Worm (Caenorhabditis elegans) whole organism, late embryonic: ENCODE measurements around the gene B0361.4.

Experiments used
- C38D4.7 ChIP-seq: fragments of 200-800 bp; sonication (Bioruptor generic); optimal IDR thresholded peaks from 2 replicates; lab custom pipeline; 2018; ENCODE audit warnings: mild to moderate bottlenecking, missing genetic modification characterization, moderate library complexity, missing compliant biosample characterization
- F13H6.1 ChIP-seq: sonication (generic microtip); optimal IDR thresholded peaks from 2 replicates; lab custom pipeline; 2016; ENCODE audit warnings: missing genetic modification characterization, missing compliant biosample characterization
- K09A11.1 ChIP-seq: sonication (generic microtip); optimal IDR thresholded peaks from 2 replicates; lab custom pipeline; 2017; ENCODE audit warnings: antibody characterized with exemption, mild to moderate bottlenecking, missing genetic modification characterization, missing compliant biosample characterization; ENCODE audit not compliant: insufficient read depth
- ama-1 ChIP-seq: fragments of 150-350 bp; optimal IDR thresholded peaks from 2 replicates; lab custom pipeline; 2014
- ceh-14 ChIP-seq: sonication (generic microtip); optimal IDR thresholded peaks from 2 replicates; lab custom pipeline; 2016; ENCODE audit warnings: missing genotype, missing genetic modification characterization, missing compliant biosample characterization
- ceh-18 ChIP-seq: sonication (generic microtip); optimal IDR thresholded peaks from 2 replicates; lab custom pipeline; 2016; ENCODE audit warnings: missing genetic modification characterization, missing compliant biosample characterization
- ceh-30 ChIP-seq: fragments of 150-350 bp; optimal IDR thresholded peaks from 2 replicates; lab custom pipeline; 2014; ENCODE audit warnings: missing biosample characterization, missing genetic modification characterization
- ceh-34 ChIP-seq: sonication (generic microtip); optimal IDR thresholded peaks from 2 replicates; lab custom pipeline; 2016; ENCODE audit warnings: mild to moderate bottlenecking, missing genetic modification characterization, missing compliant biosample characterization
- ceh-45 ChIP-seq: fragments of 200-800 bp; sonication (Bioruptor generic); IDR thresholded peaks from 2 replicates; pipeline ENCODE4 v1.3.6; 2022; ENCODE audit warnings: missing genetic modification reagents, missing genetic modification characterization, missing compliant biosample characterization
- ceh-48 ChIP-seq: sonication (generic microtip); optimal IDR thresholded peaks from 2 replicates; lab custom pipeline; 2016; ENCODE audit warnings: missing genetic modification characterization, inconsistent platforms, missing compliant biosample characterization
- ceh-6 ChIP-seq: fragments of 200-800 bp; sonication (Bioruptor generic); optimal IDR thresholded peaks from 2 replicates; lab custom pipeline; 2018; ENCODE audit warnings: mild to moderate bottlenecking, missing genetic modification characterization, missing compliant biosample characterization
- ceh-9 ChIP-seq: sonication (generic microtip); optimal IDR thresholded peaks from 2 replicates; lab custom pipeline; 2016; ENCODE audit warnings: mild to moderate bottlenecking, missing genetic modification characterization, inconsistent platforms, missing compliant biosample characterization
- dmd-4 ChIP-seq: sonication (generic microtip); optimal IDR thresholded peaks from 2 replicates; lab custom pipeline; 2016; ENCODE audit warnings: borderline replicate concordance, missing genetic modification characterization, missing compliant biosample characterization
- dve-1 ChIP-seq: sonication (generic microtip); optimal IDR thresholded peaks from 2 replicates; lab custom pipeline; 2017; ENCODE audit warnings: antibody characterized with exemption, mild to moderate bottlenecking, missing genetic modification characterization, missing compliant biosample characterization
- elt-4 ChIP-seq: sonication (generic microtip); optimal IDR thresholded peaks from 2 replicates; lab custom pipeline; 2016; ENCODE audit warnings: missing genetic modification characterization, missing compliant biosample characterization
- ets-4 ChIP-seq: sonication (generic microtip); optimal IDR thresholded peaks from 2 replicates; lab custom pipeline; 2016; ENCODE audit warnings: missing genetic modification characterization, missing compliant biosample characterization
- gmeb-2 ChIP-seq: sonication (generic microtip); optimal IDR thresholded peaks from 2 replicates; lab custom pipeline; 2016; ENCODE audit warnings: missing genetic modification characterization, inconsistent platforms, missing compliant biosample characterization
- hlh-6 ChIP-seq: sonication (generic microtip); optimal IDR thresholded peaks from 2 replicates; lab custom pipeline; 2016; ENCODE audit warnings: missing genotype, missing genetic modification characterization, missing compliant biosample characterization
- hlh-8 ChIP-seq: sonication (generic microtip); optimal IDR thresholded peaks from 2 replicates; lab custom pipeline; 2016; ENCODE audit warnings: missing genotype, missing genetic modification characterization, missing compliant biosample characterization
- mec-3 ChIP-seq: sonication (generic microtip); optimal IDR thresholded peaks from 2 replicates; lab custom pipeline; 2016; ENCODE audit warnings: borderline replicate concordance, missing genetic modification characterization, missing compliant biosample characterization
- nhr-11 ChIP-seq: fragments of 150-350 bp; optimal IDR thresholded peaks from 2 replicates; lab custom pipeline; 2014; ENCODE audit warnings: missing biosample characterization, missing genetic modification characterization
- npax-4 ChIP-seq: sonication (generic microtip); optimal IDR thresholded peaks from 2 replicates; lab custom pipeline; 2016; ENCODE audit warnings: missing genetic modification characterization, missing compliant biosample characterization
- odd-2 ChIP-seq: sonication (generic microtip); optimal IDR thresholded peaks from 2 replicates; lab custom pipeline; 2017; ENCODE audit warnings: antibody characterized with exemption, mild to moderate bottlenecking, missing genetic modification characterization, missing compliant biosample characterization
- pag-3 ChIP-seq: sonication (generic microtip); optimal IDR thresholded peaks from 2 replicates; lab custom pipeline; 2016; ENCODE audit warnings: missing compliant biosample characterization, missing genetic modification characterization, borderline replicate concordance
- pha-2 ChIP-seq: sonication (generic microtip); optimal IDR thresholded peaks from 2 replicates; lab custom pipeline; 2017; ENCODE audit warnings: mild to moderate bottlenecking, missing genetic modification characterization, missing compliant biosample characterization
- pqm-1 ChIP-seq: sonication (generic microtip); optimal IDR thresholded peaks from 2 replicates; lab custom pipeline; 2016; ENCODE audit warnings: missing genetic modification characterization, missing compliant biosample characterization
- pros-1 ChIP-seq: fragments of 150-350 bp; optimal IDR thresholded peaks from 2 replicates; lab custom pipeline; 2014; ENCODE audit warnings: missing biosample characterization, missing genetic modification reagents, missing genetic modification characterization
- ref-2 ChIP-seq: sonication (generic microtip); optimal IDR thresholded peaks from 2 replicates; lab custom pipeline; 2016; ENCODE audit warnings: missing genetic modification characterization, missing compliant biosample characterization
- rnt-1 ChIP-seq: sonication (generic microtip); optimal IDR thresholded peaks from 2 replicates; lab custom pipeline; 2016; ENCODE audit warnings: missing genetic modification characterization, missing compliant biosample characterization
- sox-2 ChIP-seq: fragments of 200-800 bp; sonication (Bioruptor generic); IDR thresholded peaks from 2 replicates; pipeline ENCODE4 v1.3.6; 2022; ENCODE audit warnings: missing genetic modification reagents, missing genetic modification characterization, missing compliant biosample characterization
- syd-9 ChIP-seq: sonication (generic microtip); optimal IDR thresholded peaks from 2 replicates; lab custom pipeline; 2016; ENCODE audit warnings: mild to moderate bottlenecking, missing genetic modification characterization, moderate library complexity, missing compliant biosample characterization
- tbx-7 ChIP-seq: sonication (generic microtip); optimal IDR thresholded peaks from 2 replicates; lab custom pipeline; 2016; ENCODE audit warnings: missing genotype, missing genetic modification characterization, missing compliant biosample characterization
- ttx-3 ChIP-seq: sonication (generic microtip); optimal IDR thresholded peaks from 2 replicates; lab custom pipeline; 2016; ENCODE audit warnings: missing genetic modification reagents, missing genetic modification characterization, missing compliant biosample characterization
- unc-3 ChIP-seq, 2 experiments: fragments of 200-800 bp in 1 of 2; sonication (Bioruptor generic) in 1 of 2; sonication (generic microtip) in 1 of 2; conservative IDR thresholded peaks in 1 of 2; optimal IDR thresholded peaks in 1 of 2; 2 replicates each; pipeline versions ENCODE4 v1.3.6 to Lab custom; 2016 to 2022; ENCODE audit warnings: missing compliant biosample characterization in 2 of 2, missing genetic modification characterization in 2 of 2, missing genetic modification reagents in 1 of 2
- ztf-16 ChIP-seq: sonication (generic microtip); optimal IDR thresholded peaks from 2 replicates; lab custom pipeline; 2017; ENCODE audit warnings: missing genetic modification characterization, missing compliant biosample characterization

B0361.4 gene

ce11 chrIII:7299466-7299865 lies 40.7 kb downstream of the B0361.4 start, which contains the start of the genes B0361.14 and B0361.9:
TSS of gene B0361.14 (minus strand) at chrIII:7299531.
TSS of gene B0361.9 (minus strand) at chrIII:7299631.
- TF ChIP-seq hlh-6 (tag; lab: Kevin White, UChicago) (no peak), F13H6.1 (tag; lab: Kevin White, UChicago) (no peak), ref-2 (tag; lab: Kevin White, UChicago) (peak; percentile 6), ttx-3 (no peak)

DNA sequence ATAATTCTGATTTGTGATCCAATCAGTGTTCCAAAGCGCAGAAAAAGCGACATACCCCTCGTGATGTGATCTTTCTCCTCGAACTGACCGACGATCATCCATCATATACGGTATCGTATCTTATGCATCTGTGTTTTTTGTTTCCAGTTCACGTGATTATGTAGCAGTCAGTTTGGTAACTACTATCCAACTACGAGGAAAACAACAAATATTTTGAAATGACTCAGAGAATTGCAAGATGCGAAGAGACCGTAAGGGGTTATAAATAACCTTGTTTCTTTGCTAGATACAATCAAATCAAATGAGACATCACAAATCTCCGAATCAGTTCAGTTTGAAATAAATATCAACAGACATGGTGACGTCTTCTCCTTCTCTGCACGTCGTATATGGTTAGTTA lies 41.4 kb downstream of the B0361.4 start:
- TF ChIP-seq gmeb-2 (tag; lab: Kevin White, UChicago) (no peak), unc-3 (GFP tag; conservative IDR thresholded peaks at IDR 0.05; lab: Robert Waterston, UW) (no peak), unc-3 (tag; optimal IDR thresholded peaks at IDR 0.05; lab: Kevin White, UChicago) (no peak), dve-1 (tag; lab: Kevin White, UChicago) (no peak)

ce11 chrIII:7300763-7301162 lies 42.0 kb downstream of the B0361.4 start:
- no peak for TF ChIP-seq elt-4 (tag; lab: Kevin White, UChicago)

DNA sequence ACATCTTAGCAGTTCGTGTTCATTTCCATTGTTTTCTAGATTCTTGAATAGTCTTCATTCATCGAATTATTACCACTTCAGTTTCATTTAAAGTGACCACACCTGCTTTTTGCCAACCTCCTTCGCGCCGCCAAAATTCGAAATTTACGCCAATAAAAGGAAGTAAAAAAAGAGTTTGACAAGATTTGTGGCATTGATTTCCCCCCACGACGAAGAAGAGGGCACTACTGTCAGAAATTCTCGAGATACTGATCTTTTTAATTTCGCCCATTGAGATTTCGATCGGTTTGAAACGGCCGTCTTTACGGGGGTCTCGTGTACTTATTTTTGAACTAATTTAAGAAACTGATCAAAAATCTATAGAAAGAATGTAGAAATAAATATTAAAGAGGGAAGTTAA lies 42.9 kb downstream of the B0361.4 start:
- TF ChIP-seq pros-1 (no peak), dve-1 (tag; lab: Kevin White, UChicago) (no peak), ceh-9 (no peak), pha-2 (tag; lab: Kevin White, UChicago) (no peak), mec-3 (tag; lab: Kevin White, UChicago) (no peak), ama-1 (lab: Kevin White, UChicago) (no peak), rnt-1 (no peak), syd-9 (tag; lab: Kevin White, UChicago) (no peak), pqm-1 (tag; lab: Kevin White, UChicago) (no peak), ceh-6 (GFP tag; lab: Kevin White, UChicago) (no peak), npax-4 (tag; lab: Kevin White, UChicago) (no peak), K09A11.1 (tag; lab: Kevin White, UChicago) (no peak), ceh-14 (no peak), elt-4 (tag; lab: Kevin White, UChicago) (no peak), C38D4.7 (GFP tag; lab: Kevin White, UChicago) (no peak), hlh-8 (no peak), odd-2 (tag; lab: Kevin White, UChicago) (no peak), ceh-30 (tag; lab: Kevin White, UChicago) (no peak), tbx-7 (tag; lab: Kevin White, UChicago) (no peak)

- TF ChIP-seq ceh-45 (GFP tag; lab: Robert Waterston, UW) (no peak), nhr-11 (tag; lab: Kevin White, UChicago) (no peak), ceh-34 (no peak), npax-4 (tag; lab: Kevin White, UChicago) (no peak), elt-4 (tag; lab: Kevin White, UChicago) (no peak), ztf-16 (tag; lab: Kevin White, UChicago) (no peak), ets-4 (tag; lab: Kevin White, UChicago) (no peak), ceh-30 (tag; lab: Kevin White, UChicago) (no peak), dmd-4 (tag; lab: Kevin White, UChicago) (no peak), pag-3 (tag; lab: Kevin White, UChicago) (no peak), ceh-18 (tag; lab: Kevin White, UChicago) (no peak), sox-2 (no peak), ceh-48 (tag; lab: Kevin White, UChicago) (no peak)
Observed at ce11 chrIII:7304961-7305648, 46.3 kb downstream of the B0361.4 start.
